Worm (Caenorhabditis elegans) whole organism, L4 larva: Measurements from ENCODE around the gene C07D8.5.
A peak's percentile ranks its signal among the peaks of the same experiment; 100 is the strongest.

Source experiments
- arid-1 ChIP-seq: fragments of 200-800 bp; sonication (Bioruptor generic); conservative IDR thresholded peaks from 2 replicates; pipeline ENCODE4 v1.3.6; 2022; ENCODE audit warnings: missing genetic modification reagents, missing genetic modification characterization, missing compliant biosample characterization
- lsy-2 ChIP-seq, 2 experiments: fragments of 150-350 bp in 1 of 2; sonication (generic microtip) in 1 of 2; optimal IDR thresholded peaks; 2 replicates each; lab custom pipeline; 2014 to 2017; ENCODE audit warnings: missing biosample characterization in 2 of 2, missing genetic modification characterization in 2 of 2
- nhr-10 ChIP-seq: fragments of 150-350 bp; optimal IDR thresholded peaks from 2 replicates; lab custom pipeline; 2014; ENCODE audit warnings: missing biosample characterization, missing genetic modification characterization
- nhr-28 ChIP-seq: fragments of 150-350 bp; optimal IDR thresholded peaks from 2 replicates; lab custom pipeline; 2014; ENCODE audit warnings: missing biosample characterization, missing genetic modification characterization
- nhr-42 ChIP-seq: fragments of 200-800 bp; sonication (Bioruptor generic); IDR thresholded peaks from 2 replicates; pipeline ENCODE4 v1.3.6; 2022; ENCODE audit warnings: missing genetic modification characterization, missing compliant biosample characterization
- pha-4 ChIP-seq, 2 experiments: fragments of 150-350 bp in 1 of 2; fragments of 200-800 bp in 1 of 2; sonication (Bioruptor generic) in 1 of 2; IDR thresholded peaks in 1 of 2; optimal IDR thresholded peaks in 1 of 2; 2 replicates each; pipeline versions ENCODE4 v1.3.6 to Lab custom; 2014 to 2022; ENCODE audit warnings: missing genetic modification characterization in 2 of 2, missing genetic modification reagents in 2 of 2, missing biosample characterization in 1 of 2, missing compliant biosample characterization in 1 of 2
- pqm-1 ChIP-seq: sonication (generic microtip); optimal IDR thresholded peaks from 2 replicates; lab custom pipeline; 2017; ENCODE audit warnings: missing biosample characterization, missing genetic modification characterization
- snpc-1.2 ChIP-seq: fragments of 200-800 bp; sonication (Bioruptor generic); IDR thresholded peaks from 2 replicates; pipeline ENCODE4 v1.3.6; 2022; ENCODE audit warnings: missing genetic modification reagents, missing genetic modification characterization, missing compliant biosample characterization
- snpc-4 ChIP-seq: fragments of 150-350 bp; optimal IDR thresholded peaks from 2 replicates; lab custom pipeline; 2014; ENCODE audit warnings: missing biosample characterization, missing genetic modification characterization
- unc-62 ChIP-seq, 3 experiments: fragments of 150-350 bp in 1 of 3; sonication (generic microtip); optimal IDR thresholded peaks in 2 of 3; peaks in 1 of 3; 1 replicate in 1 of 3; 2 replicates in 2 of 3; lab custom pipeline; 2014 to 2017; ENCODE audit warnings: missing biosample characterization in 3 of 3, missing genetic modification characterization in 3 of 3, missing genetic modification reagents in 3 of 3, missing genotype in 1 of 3

DNA sequence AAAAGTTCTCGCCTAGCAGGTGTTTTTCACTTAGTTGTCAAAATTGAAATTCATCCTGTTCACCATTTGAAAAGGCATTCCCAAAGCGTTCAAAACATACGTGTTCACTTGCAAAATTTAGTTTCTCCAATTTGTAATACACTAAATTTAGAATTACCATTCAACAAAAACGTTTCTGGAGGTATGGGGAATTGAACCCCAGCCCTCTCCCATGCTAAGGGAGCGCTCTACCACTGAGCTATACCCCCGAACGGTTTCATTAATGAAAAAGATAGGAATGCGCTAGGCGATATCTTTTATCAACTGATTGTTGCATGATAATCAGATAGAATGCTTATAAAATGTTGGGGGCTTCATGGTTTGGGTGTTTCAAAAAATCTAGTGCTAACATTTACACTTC is 34.8 kb downstream of the C07D8.5 start:
- TF ChIP-seq pqm-1 (tag; lab: Kevin White, UChicago): no peak
- no peak for TF ChIP-seq lsy-2 (tag; optimal IDR thresholded peaks at IDR 0.05; lab: Kevin White, UChicago)
- no peak for TF ChIP-seq unc-62 (GFP tag; optimal IDR thresholded peaks at IDR 0.05 in 1 of 2; lab: Kevin White, UChicago)
- no peak for TF ChIP-seq unc-62 (tag; optimal IDR thresholded peaks at IDR 0.05; lab: Kevin White, UChicago)
- TF ChIP-seq pha-4 (GFP tag; IDR thresholded peaks at IDR 0.05; lab: Robert Waterston, UW): peak; percentile 49; the same call in 1 of the 2 replicates
- TF ChIP-seq pha-4 (tag; optimal IDR thresholded peaks at IDR 0.05; lab: Kevin White, UChicago): no peak
- no peak for TF ChIP-seq nhr-28
- no peak for TF ChIP-seq snpc-4
- no peak for TF ChIP-seq snpc-1.2 (GFP tag; lab: Robert Waterston, UW)
- TF ChIP-seq arid-1 (GFP tag; lab: Robert Waterston, UW): peak; percentile 53; the same call in 1 of the 2 replicates
- no peak for TF ChIP-seq nhr-10 (tag; lab: Kevin White, UChicago)
- no peak for TF ChIP-seq nhr-42 (GFP tag; lab: Robert Waterston, UW)
